Fruit fly (Drosophila melanogaster) whole organism, embryonic: ENCODE data around the gene Sem1.

Source experiments
- Awh ChIP-seq: fragments of 200-800 bp; sonication (Bioruptor generic); IDR thresholded peaks from 2 replicates; pipeline ENCODE4, ENCODE4 v1.3.6; 2022; ENCODE audit warnings: missing biosample characterization, missing genetic modification characterization
- B-H2 ChIP-seq: fragments of 200-800 bp; sonication (Bioruptor generic); optimal IDR thresholded peaks from 2 replicates; lab custom pipeline; 2018; ENCODE audit warnings: missing biosample characterization, mild to moderate bottlenecking, missing genetic modification characterization
- CG10209 ChIP-seq: fragments of 200-800 bp; sonication (Bioruptor generic); optimal IDR thresholded peaks from 3 replicates; lab custom pipeline; 2017; ENCODE audit warnings: missing biosample characterization, mild to moderate bottlenecking, missing genetic modification characterization, missing genetic modification reagents
- CG10321 ChIP-seq: fragments of 200-800 bp; sonication (Bioruptor generic); IDR thresholded peaks from 2 replicates; pipeline ENCODE4 v1.3.6; 2022; ENCODE audit warnings: missing biosample characterization, missing genetic modification characterization
- CG11695 ChIP-seq: fragments of 200-800 bp; sonication (Bioruptor generic); IDR thresholded peaks from 3 replicates; pipeline ENCODE4 v1.3.6; 2022; ENCODE audit warnings: missing biosample characterization, missing genetic modification characterization
- CG13296 ChIP-seq: fragments of 200-800 bp; sonication (Bioruptor generic); optimal IDR thresholded peaks from 3 replicates; lab custom pipeline; 2018; ENCODE audit warnings: missing biosample characterization, mild to moderate bottlenecking, missing genetic modification characterization
- CG14710 ChIP-seq: fragments of 200-800 bp; sonication (Bioruptor generic); optimal IDR thresholded peaks from 3 replicates; lab custom pipeline; 2019; ENCODE audit warnings: missing biosample characterization, mild to moderate bottlenecking, missing genetic modification characterization, moderate library complexity
- CG18599 ChIP-seq: fragments of 200-800 bp; sonication (Bioruptor generic); optimal IDR thresholded peaks from 3 replicates; lab custom pipeline; 2017; ENCODE audit warnings: missing biosample characterization, missing genetic modification characterization, mild to moderate bottlenecking, moderate library complexity, missing genetic modification reagents
- CG2712 ChIP-seq: fragments of 200-800 bp; optimal IDR thresholded peaks from 3 replicates; lab custom pipeline; 2019; ENCODE audit warnings: missing biosample characterization, mild to moderate bottlenecking, missing genetic modification characterization, moderate library complexity
- CG2875 ChIP-seq: fragments of 200-800 bp; sonication (Bioruptor generic); optimal IDR thresholded peaks from 2 replicates; lab custom pipeline; 2017; ENCODE audit warnings: missing biosample characterization, mild to moderate bottlenecking, missing genetic modification characterization, missing genetic modification reagents
- CG31441 ChIP-seq: fragments of 200-800 bp; sonication (Bioruptor generic); IDR thresholded peaks from 2 replicates; pipeline ENCODE4 v1.3.6; 2022; ENCODE audit warnings: missing biosample characterization, missing genetic modification characterization
- CG3281 ChIP-seq: fragments of 200-800 bp; sonication (Bioruptor generic); optimal IDR thresholded peaks from 3 replicates; lab custom pipeline; 2017; ENCODE audit warnings: missing biosample characterization, mild to moderate bottlenecking, missing genetic modification characterization
- CG6272 ChIP-seq: fragments of 200-800 bp; sonication (Bioruptor generic); IDR thresholded peaks from 2 replicates; pipeline ENCODE4 v1.3.6; 2022; ENCODE audit warnings: missing biosample characterization, missing genetic modification characterization
- Dp ChIP-seq: fragments of 200-800 bp; sonication (Bioruptor generic); optimal IDR thresholded peaks from 2 replicates; lab custom pipeline; 2018; ENCODE audit warnings: missing biosample characterization, mild to moderate bottlenecking, missing genetic modification characterization, moderate library complexity
- Ets65A ChIP-seq: fragments of 200-800 bp; sonication (Bioruptor generic); peaks from one replicate; lab custom pipeline; 2016; ENCODE audit warnings: missing biosample characterization, missing genetic modification characterization
- Fer3 ChIP-seq: fragments of 200-800 bp; sonication (Bioruptor generic); optimal IDR thresholded peaks from 2 replicates; lab custom pipeline; 2018; ENCODE audit warnings: missing biosample characterization, mild to moderate bottlenecking, missing genetic modification characterization, moderate library complexity
- HLH4C ChIP-seq: fragments of 200-800 bp; sonication (Bioruptor generic); IDR thresholded peaks from 3 replicates; pipeline ENCODE4 v1.3.6; 2022; ENCODE audit warnings: missing biosample characterization, missing genetic modification characterization; ENCODE audit not compliant: partially characterized antibody
- Hey ChIP-seq: fragments of 200-800 bp; sonication (Bioruptor generic); optimal IDR thresholded peaks from 3 replicates; lab custom pipeline; 2018; ENCODE audit warnings: missing biosample characterization, mild to moderate bottlenecking, missing genetic modification characterization
- Jarid2 ChIP-seq: fragments of 200-800 bp; sonication (Bioruptor generic); optimal IDR thresholded peaks from 3 replicates; lab custom pipeline; 2017; ENCODE audit warnings: mild to moderate bottlenecking, missing biosample characterization, missing genetic modification reagents, missing genetic modification characterization
- Max ChIP-seq: fragments of 200-800 bp; sonication (Bioruptor generic); optimal IDR thresholded peaks from 2 replicates; lab custom pipeline; 2016; ENCODE audit warnings: missing biosample characterization, mild to moderate bottlenecking, missing genetic modification characterization
- Opbp ChIP-seq: fragments of 200-800 bp; sonication (Bioruptor generic); IDR thresholded peaks from 3 replicates; pipeline ENCODE4 v1.3.6; 2022; ENCODE audit warnings: missing biosample characterization, missing genetic modification characterization; ENCODE audit not compliant: partially characterized antibody
- Sry-β ChIP-seq: fragments of 200-800 bp; sonication (Bioruptor generic); optimal IDR thresholded peaks from 2 replicates; lab custom pipeline; 2018; ENCODE audit warnings: missing biosample characterization, mild to moderate bottlenecking, missing genetic modification characterization, moderate library complexity
- Stat92E ChIP-seq, 3 experiments: fragments of >200 bp in 2 of 3; fragments of 200-800 bp in 1 of 3; sonication (Bioruptor generic) in 1 of 3; optimal IDR thresholded peaks; 2 replicates each; lab custom pipeline; 2017 to 2019; ENCODE audit warnings: missing biosample characterization in 3 of 3, missing genetic modification characterization in 3 of 3, mild to moderate bottlenecking in 1 of 3, moderate library complexity in 1 of 3
- TFAM ChIP-seq: fragments of 200-800 bp; sonication (Bioruptor generic); optimal IDR thresholded peaks from 2 replicates; lab custom pipeline; 2017; ENCODE audit warnings: missing biosample characterization, missing genetic modification characterization, inconsistent platforms
- Trl ChIP-seq, 3 experiments: fragments of >200 bp in 2 of 3; fragments of 200-800 bp in 1 of 3; sonication (Bioruptor generic) in 1 of 3; optimal IDR thresholded peaks; 2 replicates in 1 of 3; 3 replicates in 2 of 3; lab custom pipeline; 2016 to 2017; ENCODE audit warnings: missing biosample characterization in 1 of 3, missing genetic modification characterization in 1 of 3
- Vsx1 ChIP-seq: fragments of 200-800 bp; sonication (Bioruptor generic); optimal IDR thresholded peaks from 2 replicates; lab custom pipeline; 2017; ENCODE audit warnings: missing biosample characterization, mild to moderate bottlenecking, missing genetic modification characterization, missing genetic modification reagents
- amos ChIP-seq: fragments of 200-800 bp; sonication (Bioruptor generic); IDR thresholded peaks from 2 replicates; pipeline ENCODE4 v1.3.6; 2022; ENCODE audit warnings: missing biosample characterization, missing genetic modification characterization; ENCODE audit not compliant: partially characterized antibody
- chm ChIP-seq: fragments of 200-800 bp; sonication (Bioruptor generic); IDR thresholded peaks from 2 replicates; pipeline ENCODE4 v1.3.6; 2022; ENCODE audit warnings: missing biosample characterization, missing genetic modification characterization
- corto ChIP-seq: fragments of 200-800 bp; sonication (Bioruptor generic); optimal IDR thresholded peaks from 2 replicates; lab custom pipeline; 2016; ENCODE audit warnings: missing biosample characterization, mild to moderate bottlenecking, missing genetic modification characterization, moderate library complexity
- cwo ChIP-seq: fragments of 200-800 bp; sonication (Bioruptor generic); optimal IDR thresholded peaks from 3 replicates; lab custom pipeline; 2017; ENCODE audit warnings: missing biosample characterization, missing genetic modification characterization, mild to moderate bottlenecking, moderate library complexity, missing genetic modification reagents
- dmrt99B ChIP-seq: fragments of 200-800 bp; sonication (Bioruptor generic); optimal IDR thresholded peaks from 2 replicates; lab custom pipeline; 2018; ENCODE audit warnings: missing biosample characterization, mild to moderate bottlenecking, missing genetic modification characterization, moderate library complexity
- en ChIP-seq: fragments of 200-800 bp; sonication (Bioruptor generic); optimal IDR thresholded peaks from 2 replicates; lab custom pipeline; 2016; ENCODE audit warnings: missing biosample characterization, missing genetic modification characterization
- exex ChIP-seq: fragments of 200-800 bp; sonication (Bioruptor generic); optimal IDR thresholded peaks from 4 replicates; lab custom pipeline; 2018; ENCODE audit warnings: missing biosample characterization, mild to moderate bottlenecking, missing genetic modification characterization, moderate library complexity
- fd96Cb ChIP-seq: fragments of 200-800 bp; sonication (Bioruptor generic); optimal IDR thresholded peaks from 2 replicates; lab custom pipeline; 2018; ENCODE audit warnings: missing biosample characterization, mild to moderate bottlenecking, missing genetic modification characterization, moderate library complexity
- knrl ChIP-seq: fragments of 200-800 bp; sonication (Bioruptor generic); IDR thresholded peaks from 3 replicates; pipeline ENCODE4 v1.3.6; 2022; ENCODE audit warnings: missing biosample characterization, missing genetic modification characterization; ENCODE audit not compliant: partially characterized antibody
- nau ChIP-seq: fragments of 200-800 bp; sonication (Bioruptor generic); optimal IDR thresholded peaks from 3 replicates; lab custom pipeline; 2017; ENCODE audit warnings: missing biosample characterization, mild to moderate bottlenecking, missing genetic modification characterization, missing genetic modification reagents
- sima ChIP-seq: fragments of 200-800 bp; sonication (Bioruptor generic); optimal IDR thresholded peaks from 2 replicates; lab custom pipeline; 2016; ENCODE audit warnings: missing biosample characterization, missing genetic modification characterization
- sob ChIP-seq: fragments of 200-800 bp; sonication (Bioruptor generic); IDR thresholded peaks from 2 replicates; pipeline ENCODE4 v1.3.6; 2022; ENCODE audit warnings: missing biosample characterization, missing genetic modification characterization
- stc ChIP-seq: fragments of 200-800 bp; sonication (Bioruptor generic); IDR thresholded peaks from 2 replicates; pipeline ENCODE4 v1.3.6; 2022; ENCODE audit warnings: missing biosample characterization, missing genetic modification characterization
- sug ChIP-seq: fragments of 200-800 bp; optimal IDR thresholded peaks from 2 replicates; lab custom pipeline; 2019; ENCODE audit warnings: missing biosample characterization, mild to moderate bottlenecking, missing genetic modification characterization, moderate library complexity
- tio ChIP-seq: fragments of 200-800 bp; sonication (Bioruptor generic); optimal IDR thresholded peaks from 2 replicates; lab custom pipeline; 2017; ENCODE audit warnings: missing biosample characterization, missing genetic modification characterization, inconsistent platforms
- toy ChIP-seq: fragments of 200-800 bp; sonication (Bioruptor generic); IDR thresholded peaks from 2 replicates; pipeline ENCODE4 v1.3.6; 2022; ENCODE audit warnings: missing biosample characterization, missing genetic modification characterization
- trem ChIP-seq: fragments of 200-800 bp; optimal IDR thresholded peaks from 3 replicates; lab custom pipeline; 2019; ENCODE audit warnings: missing biosample characterization, mild to moderate bottlenecking, missing genetic modification characterization, moderate library complexity
- usp ChIP-seq: fragments of >200 bp; optimal IDR thresholded peaks from 2 replicates; lab custom pipeline; 2017; ENCODE audit warnings: missing biosample characterization, missing genetic modification characterization
- vfl ChIP-seq: fragments of 200-800 bp; sonication (Bioruptor generic); optimal IDR thresholded peaks from 2 replicates; lab custom pipeline; 2016; ENCODE audit warnings: missing biosample characterization, missing genetic modification characterization
- wor ChIP-seq: fragments of 200-800 bp; sonication (Bioruptor generic); IDR thresholded peaks from 2 replicates; pipeline ENCODE4 v1.3.6; 2022; ENCODE audit warnings: missing biosample characterization, missing genetic modification characterization
- zen2 ChIP-seq: fragments of 200-800 bp; sonication (Bioruptor generic); IDR thresholded peaks from 3 replicates; pipeline ENCODE4 v1.3.6; 2022; ENCODE audit warnings: missing biosample characterization, missing genetic modification characterization; ENCODE audit not compliant: partially characterized antibody
- zfh2 ChIP-seq: fragments of 200-800 bp; sonication (Bioruptor generic); optimal IDR thresholded peaks from 2 replicates; lab custom pipeline; 2016; ENCODE audit warnings: missing biosample characterization, missing genetic modification characterization

The Sem1 gene

DNA sequence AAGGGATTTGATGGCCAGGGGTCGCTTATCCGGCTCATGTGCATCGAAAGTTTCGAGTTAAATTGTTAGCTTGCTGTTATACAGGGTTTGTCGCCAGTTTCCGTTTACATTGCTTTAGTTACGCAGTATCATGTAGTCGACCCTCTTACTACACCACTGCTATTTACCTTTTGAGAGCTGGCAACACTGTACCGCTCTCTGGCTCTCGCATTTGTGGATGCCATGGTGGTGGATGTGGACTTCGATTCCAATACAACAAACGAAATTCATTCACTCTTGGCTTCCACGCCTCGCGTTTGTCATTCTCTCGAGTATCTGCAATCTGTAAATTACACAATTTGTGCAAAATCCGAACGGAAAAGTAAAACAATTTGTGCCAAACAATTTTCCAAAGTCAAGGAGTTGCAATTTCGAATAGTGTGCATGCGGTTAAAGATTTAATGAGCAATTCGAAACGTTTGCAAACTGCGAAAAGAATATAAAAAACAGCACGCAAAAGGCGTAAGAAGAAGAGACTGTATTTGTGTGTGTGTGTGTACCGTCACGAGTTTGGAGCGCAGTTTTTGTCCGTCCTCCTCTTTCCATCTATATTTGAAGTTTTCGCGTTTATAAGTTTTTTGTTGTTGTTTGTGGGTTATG lies 14.7 kb upstream of the Sem1 start (continued):
- TF ChIP-seq Vsx1 (no peak), amos (GFP tag; lab: Robert Waterston, UW) (peak; percentile 84), CG3281 (GFP tag; lab: Kevin White, UChicago) (peak; percentile 21), Ets65A (no peak), dmrt99B (tag; lab: Kevin White, UChicago) (no peak), en (GFP tag; lab: Kevin White, UChicago) (no peak), sug (peak; percentile 38), stc (GFP tag; lab: Robert Waterston, UW) (no peak), Awh (GFP tag; lab: Robert Waterston, UW) (no peak), zen2 (GFP tag; lab: Robert Waterston, UW) (peak; percentile 99), Jarid2 (GFP tag; lab: Kevin White, UChicago) (peak; percentile 50), CG18599 (GFP tag; lab: Kevin White, UChicago) (peak; percentile 28), CG11695 (peak; percentile 65; the same call in 2 of the 3 replicates), Fer3 (tag; lab: Kevin White, UChicago) (no peak), Max (GFP tag; lab: Kevin White, UChicago) (no peak), CG2712 (tag; lab: Kevin White, UChicago) (peak; percentile 27), vfl (GFP tag; lab: Kevin White, UChicago) (no peak), CG2875 (GFP tag; lab: Kevin White, UChicago) (no peak), Dp (GFP tag; lab: Kevin White, UChicago) (no peak), fd96Cb (no peak), Sry-β (GFP tag; lab: Kevin White, UChicago) (no peak), CG14710 (tag; lab: Kevin White, UChicago) (peak; percentile 9), usp (no peak), trem (tag; lab: Kevin White, UChicago) (peak; percentile 6), CG10209 (GFP tag; lab: Kevin White, UChicago) (no peak), toy (GFP tag; lab: Robert Waterston, UW) (no peak), knrl (GFP tag; lab: Robert Waterston, UW) (peak; percentile 72; the same call in 2 of the 3 replicates), sima (no peak), exex (tag; lab: Kevin White, UChicago) (peak; percentile 46), CG31441 (GFP tag; lab: Robert Waterston, UW) (no peak; the same call in 1 of the 2 replicates), Trl (optimal IDR thresholded peaks at IDR 0.05; lab: Kevin White, UChicago) (peak; percentile 81 to 84), Trl (GFP tag; optimal IDR thresholded peaks at IDR 0.05; lab: Kevin White, UChicago) (peak; percentile 60), TFAM (GFP tag; lab: Kevin White, UChicago) (no peak), Stat92E (GFP tag; optimal IDR thresholded peaks at IDR 0.05; lab: Kevin White, UChicago) (no peak), tio (GFP tag; lab: Kevin White, UChicago) (no peak), cwo (peak; percentile 35), CG10321 (no peak), Hey (no peak), CG13296 (peak; percentile 60), corto (peak; percentile 12), sob (peak; percentile 44; the same call in 1 of the 2 replicates), nau (GFP tag; lab: Kevin White, UChicago) (no peak), Opbp (GFP tag; lab: Robert Waterston, UW) (peak; percentile 95; the same call in 2 of the 3 replicates), chm (GFP tag; lab: Robert Waterston, UW) (peak; percentile 73; the same call in 1 of the 2 replicates), B-H2 (GFP tag; lab: Kevin White, UChicago) (no peak), wor (GFP tag; lab: Robert Waterston, UW) (no peak), CG6272 (GFP tag; lab: Robert Waterston, UW) (no peak), HLH4C (GFP tag; lab: Robert Waterston, UW) (peak; percentile 100), zfh2 (GFP tag; lab: Kevin White, UChicago) (no peak)
